Worm (Caenorhabditis elegans): ENCODE data around the gene ptp-3.

DNA sequence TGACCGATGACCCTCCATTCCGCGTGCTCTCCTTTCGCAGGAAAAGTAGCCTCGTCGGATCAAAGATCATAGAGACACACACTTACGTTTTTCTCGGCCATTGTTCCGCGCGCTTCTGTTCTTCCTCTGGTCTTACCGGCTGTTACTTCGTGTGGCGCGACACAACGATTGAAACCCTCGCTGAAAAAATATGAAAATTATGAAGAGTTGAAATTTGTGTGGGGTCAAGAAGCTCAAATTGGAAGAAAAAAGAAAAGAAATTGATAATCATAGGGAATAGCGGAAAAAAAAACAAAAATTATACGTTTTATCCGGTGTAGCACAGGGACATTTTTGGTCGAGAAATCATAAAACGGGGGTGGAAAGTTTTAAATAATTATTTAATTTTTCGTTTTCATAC lies 65.7 kb downstream of the ptp-3 start, which contains the start of gene cey-1:
- no peak for TF ChIP-seq lin-26 (GFP tag; IDR thresholded peaks at IDR 0.05)
- TF ChIP-seq nfya-1 (tag; optimal IDR thresholded peaks at IDR 0.05; ENCODE audit: borderline replicate concordance, insufficient read depth): no peak
- no peak for TF ChIP-seq ets-4 (GFP tag; optimal IDR thresholded peaks at IDR 0.05)
- TF ChIP-seq dox-1 (GFP tag; IDR thresholded peaks at IDR 0.05): no peak
- TF ChIP-seq C06A6.2 (GFP tag; conservative IDR thresholded peaks at IDR 0.05): no peak
- no peak for TF ChIP-seq madf-10 (tag; optimal IDR thresholded peaks at IDR 0.05)
- TF ChIP-seq pbrm-1 (GFP tag; IDR thresholded peaks at IDR 0.05): no peak
- TF ChIP-seq F57A8.1 (GFP tag; optimal IDR thresholded peaks at IDR 0.05): no peak
- no peak for TF ChIP-seq chd-7 (tag; optimal IDR thresholded peaks at IDR 0.05)
- TF ChIP-seq T26A5.8 (tag; optimal IDR thresholded peaks at IDR 0.05): no peak
